Fruit fly (Drosophila melanogaster): ENCODE results near the gene CG12065.

CG12065 gene

dm6 chrX:8558762-8559172, 15.3 kb upstream of the CG12065 start, which contains the start of gene IntS4 (continued):
- TF ChIP-seq CG11398 (GFP tag; optimal IDR thresholded peaks at IDR 0.05): no peak
- no peak for TF ChIP-seq sqz (GFP tag; optimal IDR thresholded peaks at IDR 0.05)
- TF ChIP-seq CG12391 (tag; optimal IDR thresholded peaks at IDR 0.05): peak; percentile 75
- TF ChIP-seq CG18764 (GFP tag; optimal IDR thresholded peaks at IDR 0.05): peak; percentile 54
- no peak for TF ChIP-seq repo (GFP tag; optimal IDR thresholded peaks at IDR 0.05)
- TF ChIP-seq lov (optimal IDR thresholded peaks at IDR 0.05): no peak
- TF ChIP-seq lov (GFP tag; IDR thresholded peaks at IDR 0.05): no peak
- TF ChIP-seq CG30431 (GFP tag; optimal IDR thresholded peaks at IDR 0.05): no peak
- no peak for TF ChIP-seq hkb (optimal IDR thresholded peaks at IDR 0.05)
- TF ChIP-seq hkb (GFP tag; IDR thresholded peaks at IDR 0.05): peak; percentile 34; the same call in 1 of the 2 replicates
- TF ChIP-seq CG6272 (GFP tag; IDR thresholded peaks at IDR 0.05): peak; percentile 75
- TF ChIP-seq nmo (GFP tag; optimal IDR thresholded peaks at IDR 0.05): peak; percentile 80
- TF ChIP-seq tll (GFP tag; optimal IDR thresholded peaks at IDR 0.05): no peak
- peak; percentile 96 for TF ChIP-seq hbn (GFP tag; IDR thresholded peaks at IDR 0.05; ENCODE audit: partially characterized antibody)
- TF ChIP-seq CG14965 (GFP tag; optimal IDR thresholded peaks at IDR 0.05; ENCODE audit: borderline replicate concordance): no peak
- TF ChIP-seq zfh2 (GFP tag; optimal IDR thresholded peaks at IDR 0.05): peak; percentile 63
- peak; percentile 96 for TF ChIP-seq CG16813 (GFP tag; IDR thresholded peaks at IDR 0.05; ENCODE audit: partially characterized antibody)
- peak; percentile 55 for TF ChIP-seq Hsf (GFP tag; optimal IDR thresholded peaks at IDR 0.05)
- no peak for TF ChIP-seq ap (GFP tag; IDR thresholded peaks at IDR 0.05)
- peak; percentile 38; the same call in 1 of the 2 replicates for TF ChIP-seq Atf6 (GFP tag; IDR thresholded peaks at IDR 0.05)
- peak; percentile 48; the same call in 1 of the 2 replicates for TF ChIP-seq ara (GFP tag; IDR thresholded peaks at IDR 0.05)
- TF ChIP-seq klu (GFP tag; IDR thresholded peaks at IDR 0.05): no peak; the same call in 1 of the 2 replicates
- no peak for TF ChIP-seq Tbp (GFP tag; optimal IDR thresholded peaks at IDR 0.05)
- peak; percentile 79 for TF ChIP-seq CG2120 (GFP tag; optimal IDR thresholded peaks at IDR 0.05)
- TF ChIP-seq CG7372 (GFP tag; IDR thresholded peaks at IDR 0.05): 0 out of 2 replicates have a peak, but pooled peaks have one; percentile 36
- TF ChIP-seq CG4617 (GFP tag; optimal IDR thresholded peaks at IDR 0.05; ENCODE audit: borderline replicate concordance): peak; percentile 51
- TF ChIP-seq lola (GFP tag; optimal IDR thresholded peaks at IDR 0.05): peak in 1 of 3 experiments; percentile 57
- peak; percentile 57 for TF ChIP-seq nerfin-1 (tag; optimal IDR thresholded peaks at IDR 0.05)
- TF ChIP-seq gce (GFP tag; IDR thresholded peaks at IDR 0.05): no peak
- no peak for TF ChIP-seq Abd-B (GFP tag; optimal IDR thresholded peaks at IDR 0.05)
- TF ChIP-seq CG16863 (GFP tag; optimal IDR thresholded peaks at IDR 0.05): no peak
- TF ChIP-seq Xrp1 (GFP tag; IDR thresholded peaks at IDR 0.05): peak; percentile 62
- no peak for TF ChIP-seq HLH54F (GFP tag; optimal IDR thresholded peaks at IDR 0.05)
- no peak for TF ChIP-seq ab (GFP tag; optimal IDR thresholded peaks at IDR 0.05)
- TF ChIP-seq CG6854 (GFP tag; optimal IDR thresholded peaks at IDR 0.05): no peak
- no peak for TF ChIP-seq caup (GFP tag; optimal IDR thresholded peaks at IDR 0.05; ENCODE audit: severe bottlenecking)
- TF ChIP-seq CG14014 (GFP tag; IDR thresholded peaks at IDR 0.05): peak; percentile 49; the same call in 1 of the 2 replicates
- peak; percentile 4 for TF ChIP-seq CG5245 (GFP tag; optimal IDR thresholded peaks at IDR 0.05)
- peak; percentile 83; the same call in 1 of the 2 replicates for TF ChIP-seq nerfin-2 (GFP tag; IDR thresholded peaks at IDR 0.05; ENCODE audit: partially characterized antibody)
- peak; percentile 56 for TF ChIP-seq ftz-f1 (GFP tag; optimal IDR thresholded peaks at IDR 0.05)
- peak; percentile 44 for TF ChIP-seq CG18476 (GFP tag; optimal IDR thresholded peaks at IDR 0.05)
- TF ChIP-seq gem (tag; optimal IDR thresholded peaks at IDR 0.05): peak; percentile 77
- TF ChIP-seq CG3838 (GFP tag; optimal IDR thresholded peaks at IDR 0.05): peak; percentile 5
- TF ChIP-seq CG11085 (GFP tag; IDR thresholded peaks at IDR 0.05): peak; percentile 68; the same call in 1 of the 2 replicates
- TF ChIP-seq dm (GFP tag; optimal IDR thresholded peaks at IDR 0.05): peak; percentile 7
- 0 out of 3 replicates have a peak, but pooled peaks have one; percentile 49 for TF ChIP-seq CG11695 (GFP tag; IDR thresholded peaks at IDR 0.05)
- TF ChIP-seq fru (optimal IDR thresholded peaks at IDR 0.05): no peak
- TF ChIP-seq CG7357 (GFP tag; IDR thresholded peaks at IDR 0.05): no peak
- no peak for TF ChIP-seq dati (GFP tag; IDR thresholded peaks at IDR 0.05)
- peak; percentile 53 for TF ChIP-seq tgo (GFP tag; IDR thresholded peaks at IDR 0.05)
- TF ChIP-seq Xbp1 (GFP tag; optimal IDR thresholded peaks at IDR 0.05): peak; percentile 70
- TF ChIP-seq HmgD (GFP tag; optimal IDR thresholded peaks at IDR 0.05): no peak

All from whole organism, embryonic.